Worm (Caenorhabditis elegans): ENCODE data around the gene W06A7.4.
A peak's percentile ranks its signal among the peaks of the same experiment; 100 is the strongest.

DNA sequence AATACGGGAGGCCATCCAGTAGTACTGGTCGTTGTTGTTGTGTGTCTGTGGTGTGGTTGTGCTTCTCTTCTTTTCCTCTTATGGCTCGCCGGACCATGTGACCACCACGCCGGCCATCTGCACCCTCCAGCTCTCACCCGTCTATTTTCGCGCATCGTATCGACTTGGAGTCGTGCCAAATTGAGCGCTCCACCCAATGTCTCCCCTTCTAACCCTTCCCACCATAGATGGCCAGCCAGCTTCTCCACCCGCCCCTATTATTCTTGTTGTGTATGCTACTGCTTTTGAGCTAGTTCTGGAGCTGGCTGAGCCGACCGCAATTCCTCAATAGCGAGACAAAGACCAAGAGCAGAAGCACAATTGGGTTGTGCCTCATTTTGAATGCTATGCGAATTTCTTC lies 9.0 kb downstream of the W06A7.4 start:
- no peak for TF ChIP-seq ama-1 (optimal IDR thresholded peaks at IDR 0.05)
- TF ChIP-seq fkh-10 (GFP tag; optimal IDR thresholded peaks at IDR 0.05), result no peak
- no peak for TF ChIP-seq unc-3 (GFP tag; conservative IDR thresholded peaks at IDR 0.05)
- no peak for TF ChIP-seq unc-3 (tag; optimal IDR thresholded peaks at IDR 0.05)
- peak; percentile 80 for TF ChIP-seq hlh-30 (tag; optimal IDR thresholded peaks at IDR 0.05; ENCODE audit: insufficient read depth)
